Fruit fly (Drosophila melanogaster) whole organism, embryonic: Measurements from ENCODE around the gene ohgt.
A peak's percentile ranks its signal among the peaks of the same experiment; 100 is the strongest.

Experiments
- Adf1 ChIP-seq: fragments of 200-800 bp; sonication (Bioruptor generic); IDR thresholded peaks from 2 replicates; pipeline ENCODE4 v1.3.6; 2022; ENCODE audit warnings: missing biosample characterization, missing genetic modification characterization
- CG10321 ChIP-seq: fragments of 200-800 bp; sonication (Bioruptor generic); IDR thresholded peaks from 2 replicates; pipeline ENCODE4 v1.3.6; 2022; ENCODE audit warnings: missing biosample characterization, missing genetic modification characterization
- CG10959 ChIP-seq: fragments of 200-800 bp; sonication (Bioruptor generic); IDR thresholded peaks from 2 replicates; pipeline ENCODE4 v1.3.6; 2022; ENCODE audit warnings: missing biosample characterization, missing genetic modification characterization
- CG11456 ChIP-seq: fragments of 200-800 bp; sonication (Bioruptor generic); IDR thresholded peaks from 3 replicates; pipeline ENCODE4 v1.3.6; 2022; ENCODE audit warnings: missing biosample characterization, missing genetic modification characterization
- CG12769 ChIP-seq: fragments of 200-800 bp; sonication (Bioruptor generic); optimal IDR thresholded peaks from 2 replicates; lab custom pipeline; 2019; ENCODE audit warnings: missing biosample characterization, mild to moderate bottlenecking, missing genetic modification characterization, moderate library complexity
- CG14965 ChIP-seq: fragments of 200-800 bp; sonication (Bioruptor generic); optimal IDR thresholded peaks from 2 replicates; lab custom pipeline; 2016; ENCODE audit warnings: missing biosample characterization, missing genetic modification characterization, borderline replicate concordance
- CG15696 ChIP-seq: fragments of 200-800 bp; sonication (Bioruptor generic); optimal IDR thresholded peaks from 2 replicates; lab custom pipeline; 2019; ENCODE audit warnings: missing biosample characterization, mild to moderate bottlenecking, missing genetic modification characterization, moderate library complexity
- CG17361 ChIP-seq: fragments of 200-800 bp; sonication (Bioruptor generic); IDR thresholded peaks from 3 replicates; pipeline ENCODE4 v1.3.6; 2022; ENCODE audit warnings: missing biosample characterization, missing genetic modification characterization
- CG1832 ChIP-seq: fragments of 200-800 bp; sonication (Bioruptor generic); optimal IDR thresholded peaks from 2 replicates; lab custom pipeline; 2017; ENCODE audit warnings: missing biosample characterization, mild to moderate bottlenecking, missing genetic modification characterization, inconsistent platforms
- CG18764 ChIP-seq: fragments of 200-800 bp; sonication (Bioruptor generic); optimal IDR thresholded peaks from 3 replicates; lab custom pipeline; 2016; ENCODE audit warnings: missing biosample characterization, missing genetic modification characterization
- CG31388 ChIP-seq: fragments of 200-800 bp; sonication (Bioruptor generic); optimal IDR thresholded peaks from 2 replicates; lab custom pipeline; 2016; ENCODE audit warnings: missing biosample characterization, missing genetic modification characterization
- CG33557 ChIP-seq: fragments of 200-800 bp; sonication (Bioruptor generic); optimal IDR thresholded peaks from 2 replicates; lab custom pipeline; 2019; ENCODE audit warnings: missing biosample characterization, mild to moderate bottlenecking, missing genetic modification characterization, moderate library complexity
- CG3726 ChIP-seq: fragments of 200-800 bp; sonication (Bioruptor generic); IDR thresholded peaks from 3 replicates; pipeline ENCODE4, ENCODE4 v1.3.6; 2022; ENCODE audit warnings: missing biosample characterization, missing genetic modification characterization
- CG3995 ChIP-seq: fragments of 200-800 bp; sonication (Bioruptor generic); optimal IDR thresholded peaks from 3 replicates; lab custom pipeline; 2016; ENCODE audit warnings: missing biosample characterization, missing genetic modification characterization
- CG4424 ChIP-seq: fragments of 200-800 bp; sonication (Bioruptor generic); optimal IDR thresholded peaks from 3 replicates; lab custom pipeline; 2016; ENCODE audit warnings: missing biosample characterization, missing genetic modification characterization
- CG7786 ChIP-seq: fragments of 200-800 bp; sonication (Bioruptor generic); optimal IDR thresholded peaks from 2 replicates; lab custom pipeline; 2016; ENCODE audit warnings: missing biosample characterization, missing genetic modification characterization
- CG8290 ChIP-seq, 3 experiments: fragments of 200-800 bp; sonication (Bioruptor generic); optimal IDR thresholded peaks; 2 replicates each; lab custom pipeline; 2016 to 2019; ENCODE audit warnings: missing biosample characterization in 3 of 3, missing genetic modification characterization in 3 of 3, mild to moderate bottlenecking in 2 of 3, moderate library complexity in 1 of 3
- CG9215 ChIP-seq: fragments of 200-800 bp; sonication (Bioruptor generic); IDR thresholded peaks from 2 replicates; pipeline ENCODE4 v1.3.6; 2022; ENCODE audit warnings: missing biosample characterization, missing genetic modification characterization
- CTCF ChIP-seq: fragments of 200-800 bp; sonication (Bioruptor generic); optimal IDR thresholded peaks from 2 replicates; lab custom pipeline; 2017; ENCODE audit warnings: missing biosample characterization, mild to moderate bottlenecking, missing genetic modification characterization, moderate library complexity
- Deaf1 ChIP-seq: fragments of 200-800 bp; optimal IDR thresholded peaks from 3 replicates; lab custom pipeline; 2019; ENCODE audit warnings: missing biosample characterization, mild to moderate bottlenecking, missing genetic modification characterization, moderate library complexity
- Doc3 ChIP-seq: fragments of 200-800 bp; sonication (Bioruptor generic); IDR thresholded peaks from 3 replicates; pipeline ENCODE4 v1.3.6; 2022; ENCODE audit warnings: missing biosample characterization, missing genetic modification characterization; ENCODE audit not compliant: partially characterized antibody
- Drgx ChIP-seq: fragments of 200-800 bp; sonication (Bioruptor generic); IDR thresholded peaks from 2 replicates; pipeline ENCODE4 v1.3.6; 2022; ENCODE audit warnings: missing biosample characterization, missing genetic modification characterization
- Eip74EF ChIP-seq, 2 experiments: fragments of 200-800 bp in 1 of 2; fragments of >200 bp in 1 of 2; sonication (Bioruptor generic) in 1 of 2; optimal IDR thresholded peaks; 2 replicates each; lab custom pipeline; 2017 to 2019; ENCODE audit warnings: missing biosample characterization in 2 of 2, missing genetic modification characterization in 2 of 2, mild to moderate bottlenecking in 1 of 2, moderate library complexity in 1 of 2
- Elba2 ChIP-seq: fragments of 200-800 bp; sonication (Bioruptor generic); optimal IDR thresholded peaks from 3 replicates; lab custom pipeline; 2016; ENCODE audit warnings: missing biosample characterization, missing genetic modification characterization
- HmgZ ChIP-seq: fragments of 200-800 bp; sonication (Bioruptor generic); optimal IDR thresholded peaks from 2 replicates; lab custom pipeline; 2018; ENCODE audit warnings: missing biosample characterization, mild to moderate bottlenecking, missing genetic modification characterization
- Med ChIP-seq: fragments of 200-800 bp; sonication (Bioruptor generic); peaks from one replicate; lab custom pipeline; 2016; ENCODE audit warnings: missing biosample characterization, missing genetic modification characterization, mild to moderate bottlenecking, inconsistent platforms, moderate library complexity
- NC2β ChIP-seq: fragments of 200-800 bp; sonication (Bioruptor generic); optimal IDR thresholded peaks from 2 replicates; lab custom pipeline; 2016; ENCODE audit warnings: missing biosample characterization, missing genetic modification characterization
- Nf-YC ChIP-seq: fragments of 200-800 bp; optimal IDR thresholded peaks from 3 replicates; lab custom pipeline; 2019; ENCODE audit warnings: missing biosample characterization, mild to moderate bottlenecking, missing genetic modification characterization, moderate library complexity
- Opbp ChIP-seq: fragments of 200-800 bp; sonication (Bioruptor generic); IDR thresholded peaks from 3 replicates; pipeline ENCODE4 v1.3.6; 2022; ENCODE audit warnings: missing biosample characterization, missing genetic modification characterization; ENCODE audit not compliant: partially characterized antibody
- Sry-β ChIP-seq: fragments of 200-800 bp; sonication (Bioruptor generic); optimal IDR thresholded peaks from 2 replicates; lab custom pipeline; 2018; ENCODE audit warnings: missing biosample characterization, mild to moderate bottlenecking, missing genetic modification characterization, moderate library complexity
- Trl ChIP-seq, 3 experiments: fragments of >200 bp in 2 of 3; fragments of 200-800 bp in 1 of 3; sonication (Bioruptor generic) in 1 of 3; optimal IDR thresholded peaks; 2 replicates in 1 of 3; 3 replicates in 2 of 3; lab custom pipeline; 2016 to 2017; ENCODE audit warnings: missing biosample characterization in 1 of 3, missing genetic modification characterization in 1 of 3
- bab2 ChIP-seq: fragments of 200-800 bp; sonication (Bioruptor generic); optimal IDR thresholded peaks from 2 replicates; lab custom pipeline; 2016; ENCODE audit warnings: missing biosample characterization, missing genetic modification characterization
- cg ChIP-seq: fragments of 200-800 bp; sonication (Bioruptor generic); optimal IDR thresholded peaks from 3 replicates; lab custom pipeline; 2019; ENCODE audit warnings: missing biosample characterization, mild to moderate bottlenecking, missing genetic modification characterization, moderate library complexity
- chinmo ChIP-seq: fragments of 200-800 bp; sonication (Bioruptor generic); IDR thresholded peaks from 4 replicates; pipeline ENCODE4 v1.3.6; 2022; ENCODE audit warnings: missing biosample characterization, missing genetic modification characterization; ENCODE audit not compliant: partially characterized antibody
- crc ChIP-seq: fragments of 200-800 bp; sonication (Bioruptor generic); optimal IDR thresholded peaks from 2 replicates; lab custom pipeline; 2016; ENCODE audit warnings: missing biosample characterization, missing genetic modification characterization
- ems ChIP-seq: fragments of 200-800 bp; sonication (Bioruptor generic); optimal IDR thresholded peaks from 3 replicates; lab custom pipeline; 2016; ENCODE audit warnings: missing biosample characterization, missing genetic modification characterization
- ewg ChIP-seq: fragments of 200-800 bp; sonication (Bioruptor generic); optimal IDR thresholded peaks from 3 replicates; lab custom pipeline; 2017; ENCODE audit warnings: mild to moderate bottlenecking, missing biosample characterization, missing genetic modification reagents, missing genetic modification characterization
- gce ChIP-seq: fragments of 200-800 bp; sonication (Bioruptor generic); IDR thresholded peaks from 3 replicates; pipeline ENCODE4 v1.3.6; 2022; ENCODE audit warnings: missing biosample characterization, missing genetic modification characterization
- jumu ChIP-seq: fragments of 200-800 bp; sonication (Bioruptor generic); optimal IDR thresholded peaks from 3 replicates; lab custom pipeline; 2016; ENCODE audit warnings: missing biosample characterization, missing genetic modification characterization
- klu ChIP-seq: fragments of 200-800 bp; sonication (Bioruptor generic); IDR thresholded peaks from 2 replicates; pipeline ENCODE4 v1.3.6; 2022; ENCODE audit warnings: missing biosample characterization, missing genetic modification characterization
- knrl ChIP-seq: fragments of 200-800 bp; sonication (Bioruptor generic); IDR thresholded peaks from 3 replicates; pipeline ENCODE4 v1.3.6; 2022; ENCODE audit warnings: missing biosample characterization, missing genetic modification characterization; ENCODE audit not compliant: partially characterized antibody
- lbe ChIP-seq: fragments of 200-800 bp; sonication (Bioruptor generic); optimal IDR thresholded peaks from 2 replicates; lab custom pipeline; 2016; ENCODE audit warnings: missing biosample characterization, mild to moderate bottlenecking, missing genetic modification characterization
- scrt ChIP-seq: fragments of 200-800 bp; sonication (Bioruptor generic); optimal IDR thresholded peaks from 2 replicates; lab custom pipeline; 2018; ENCODE audit warnings: missing biosample characterization, mild to moderate bottlenecking, missing genetic modification characterization, moderate library complexity
- sim ChIP-seq: fragments of 200-800 bp; sonication (Bioruptor generic); IDR thresholded peaks from 2 replicates; pipeline ENCODE4 v1.3.6; 2022; ENCODE audit warnings: missing biosample characterization, missing genetic modification characterization
- sr ChIP-seq: fragments of 200-800 bp; sonication (Bioruptor generic); IDR thresholded peaks from 3 replicates; pipeline ENCODE4 v1.3.6; 2022; ENCODE audit warnings: missing biosample characterization, missing genetic modification characterization
- toy ChIP-seq: fragments of 200-800 bp; sonication (Bioruptor generic); IDR thresholded peaks from 2 replicates; pipeline ENCODE4 v1.3.6; 2022; ENCODE audit warnings: missing biosample characterization, missing genetic modification characterization
- vvl ChIP-seq: fragments of 200-800 bp; sonication (Bioruptor generic); IDR thresholded peaks from 2 replicates; pipeline ENCODE4 v1.3.6; 2022; ENCODE audit warnings: missing biosample characterization, missing genetic modification characterization
- wdn ChIP-seq: fragments of 200-800 bp; sonication (Bioruptor generic); IDR thresholded peaks from 2 replicates; pipeline ENCODE4 v1.3.6; 2022; ENCODE audit warnings: missing biosample characterization, missing genetic modification characterization
- yki ChIP-seq: fragments of >200 bp; optimal IDR thresholded peaks from 3 replicates; lab custom pipeline; 2018
- zf30C ChIP-seq: fragments of 200-800 bp; sonication (Bioruptor generic); optimal IDR thresholded peaks from 3 replicates; lab custom pipeline; 2018; ENCODE audit warnings: missing biosample characterization, mild to moderate bottlenecking, missing genetic modification characterization
- zfh1 ChIP-seq: fragments of 200-800 bp; sonication (Bioruptor generic); IDR thresholded peaks from 3 replicates; pipeline ENCODE4 v1.3.6; 2022; ENCODE audit warnings: missing biosample characterization, missing genetic modification characterization

Gene ohgt

DNA sequence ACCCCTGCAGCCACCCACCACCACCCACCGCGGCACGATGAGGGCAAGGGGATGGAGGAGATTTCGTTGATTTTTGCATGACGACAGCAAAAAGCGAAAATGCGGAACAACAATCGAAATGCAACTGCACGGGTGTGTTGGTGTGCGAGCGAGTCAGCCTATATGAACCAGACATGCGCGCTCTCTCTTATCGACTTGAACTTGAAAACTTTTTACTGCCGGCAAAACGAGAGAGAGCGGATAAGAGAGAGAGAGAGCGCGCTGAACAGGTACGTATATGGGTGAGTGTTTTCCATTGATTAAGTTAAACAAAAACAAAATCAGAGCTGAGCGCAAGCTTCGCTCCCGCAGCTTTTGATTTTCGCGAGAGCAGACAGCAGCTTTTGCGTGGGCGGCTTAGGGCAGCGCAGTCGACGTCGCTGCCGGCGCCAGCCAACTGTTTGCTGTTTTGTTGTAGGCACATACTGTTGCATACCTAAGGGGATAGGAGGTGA lies 40.2 kb downstream of the ohgt start:
- TF ChIP-seq CG3726 (GFP tag; lab: Robert Waterston, UW) (no peak), chinmo (peak; percentile 97; the same call in 3 of the 4 replicates), toy (GFP tag; lab: Robert Waterston, UW) (no peak), gce (GFP tag; lab: Robert Waterston, UW) (no peak), CTCF (no peak), zf30C (GFP tag; lab: Kevin White, UChicago) (no peak), jumu (GFP tag; lab: Kevin White, UChicago) (no peak), sim (no peak), HmgZ (tag; lab: Kevin White, UChicago) (peak; percentile 32), vvl (GFP tag; lab: Robert Waterston, UW) (0 out of 2 replicates have a peak, but pooled peaks have one; percentile 5), Opbp (GFP tag; lab: Robert Waterston, UW) (0 out of 3 replicates have a peak, but pooled peaks have one; percentile 18), CG3995 (GFP tag; lab: Kevin White, UChicago) (no peak), Drgx (GFP tag; lab: Robert Waterston, UW) (no peak), CG18764 (GFP tag; lab: Kevin White, UChicago) (no peak), knrl (GFP tag; lab: Robert Waterston, UW) (no peak), CG9215 (GFP tag; lab: Robert Waterston, UW) (no peak), CG7786 (GFP tag; lab: Kevin White, UChicago) (no peak), CG31388 (no peak), Trl (optimal IDR thresholded peaks at IDR 0.05; lab: Kevin White, UChicago) (peak; percentile 90 to 98), Trl (GFP tag; optimal IDR thresholded peaks at IDR 0.05; lab: Kevin White, UChicago) (peak; percentile 51), lbe (GFP tag; lab: Kevin White, UChicago) (peak; percentile 67), CG11456 (no peak), zfh1 (GFP tag; lab: Robert Waterston, UW) (no peak), klu (GFP tag; lab: Robert Waterston, UW) (peak; percentile 66), CG17361 (GFP tag; lab: Robert Waterston, UW) (no peak), ems (GFP tag; lab: Kevin White, UChicago) (no peak), wdn (GFP tag; lab: Robert Waterston, UW) (no peak), CG4424 (no peak), Adf1 (peak; percentile 99), Doc3 (GFP tag; lab: Robert Waterston, UW) (0 out of 3 replicates have a peak, but pooled peaks have one; percentile 13), CG1832 (GFP tag; lab: Kevin White, UChicago) (peak; percentile 62), scrt (GFP tag; lab: Kevin White, UChicago) (peak; percentile 70), CG14965 (GFP tag; lab: Kevin White, UChicago) (no peak), CG8290 (GFP tag; optimal IDR thresholded peaks at IDR 0.05; lab: Kevin White, UChicago) (no peak), CG8290 (tag; optimal IDR thresholded peaks at IDR 0.05; lab: Kevin White, UChicago) (no peak), CG10959 (GFP tag; lab: Robert Waterston, UW) (no peak), Elba2 (no peak), Sry-β (no peak), bab2 (GFP tag; lab: Kevin White, UChicago) (no peak), Deaf1 (tag; lab: Kevin White, UChicago) (peak; percentile 3), NC2β (no peak), Med (peak; percentile 31), CG33557 (GFP tag; lab: Kevin White, UChicago) (no peak), Eip74EF (GFP tag; optimal IDR thresholded peaks at IDR 0.05; lab: Kevin White, UChicago) (peak in 1 of 2 experiments; percentile 63), CG15696 (tag; lab: Kevin White, UChicago) (no peak), CG12769 (tag; lab: Kevin White, UChicago) (peak; percentile 17), crc (GFP tag; lab: Kevin White, UChicago) (no peak), ewg (peak; percentile 68), sr (GFP tag; lab: Robert Waterston, UW) (peak; percentile 99), cg (GFP tag; lab: Kevin White, UChicago) (peak; percentile 78), Nf-YC (tag; lab: Kevin White, UChicago) (peak; percentile 32), yki (lab: Kevin White, UChicago) (peak; percentile 32), CG10321 (GFP tag; lab: Robert Waterston, UW) (peak; percentile 86)
